Fruit fly (Drosophila melanogaster) whole organism, embryonic: ENCODE data around the gene DppIII.
A peak's percentile ranks its signal among the peaks of the same experiment; 100 is the strongest.

ENCODE experiments used
- Bgb ChIP-seq: fragments of 200-800 bp; sonication (Bioruptor generic); IDR thresholded peaks from 2 replicates; pipeline ENCODE4 v1.3.6; 2022; ENCODE audit warnings: missing biosample characterization, missing genetic modification characterization; ENCODE audit not compliant: partially characterized antibody
- C15 ChIP-seq: fragments of 200-800 bp; sonication (Bioruptor generic); IDR thresholded peaks from 3 replicates; pipeline ENCODE4 v1.3.6; 2022; ENCODE audit warnings: missing biosample characterization, missing genetic modification characterization
- CG11398 ChIP-seq: fragments of 200-800 bp; sonication (Bioruptor generic); optimal IDR thresholded peaks from 2 replicates; lab custom pipeline; 2016; ENCODE audit warnings: missing biosample characterization, missing genetic modification characterization
- CG14050 ChIP-seq: fragments of 200-800 bp; sonication (Bioruptor generic); IDR thresholded peaks from 3 replicates; pipeline ENCODE4 v1.3.6; 2022; ENCODE audit warnings: missing biosample characterization, missing genetic modification characterization
- CG15269 ChIP-seq: fragments of 200-800 bp; sonication (Bioruptor generic); optimal IDR thresholded peaks from 2 replicates; lab custom pipeline; 2018; ENCODE audit warnings: missing biosample characterization, mild to moderate bottlenecking, missing genetic modification characterization, moderate library complexity
- CG17186 ChIP-seq: fragments of 200-800 bp; sonication (Bioruptor generic); optimal IDR thresholded peaks from 3 replicates; lab custom pipeline; 2017; ENCODE audit warnings: missing biosample characterization, missing genetic modification reagents, missing genetic modification characterization
- CG17568 ChIP-seq: fragments of 200-800 bp; sonication (Bioruptor generic); optimal IDR thresholded peaks from 2 replicates; lab custom pipeline; 2018; ENCODE audit warnings: missing biosample characterization, mild to moderate bottlenecking, missing genetic modification characterization, moderate library complexity
- CG17829 ChIP-seq: fragments of 200-800 bp; optimal IDR thresholded peaks from 2 replicates; lab custom pipeline; 2019; ENCODE audit warnings: missing biosample characterization, mild to moderate bottlenecking, missing genetic modification characterization, moderate library complexity
- CG31388 ChIP-seq: fragments of 200-800 bp; sonication (Bioruptor generic); optimal IDR thresholded peaks from 2 replicates; lab custom pipeline; 2016; ENCODE audit warnings: missing biosample characterization, missing genetic modification characterization
- CG4360 ChIP-seq: fragments of 200-800 bp; sonication (Bioruptor generic); IDR thresholded peaks from 2 replicates; pipeline ENCODE4 v1.3.6; 2022; ENCODE audit warnings: missing biosample characterization, missing genetic modification characterization
- CG6254 ChIP-seq: fragments of 200-800 bp; sonication (Bioruptor generic); optimal IDR thresholded peaks from 3 replicates; lab custom pipeline; 2017; ENCODE audit warnings: mild to moderate bottlenecking, missing biosample characterization, missing genetic modification reagents, missing genetic modification characterization
- CG7372 ChIP-seq: fragments of 200-800 bp; sonication (Bioruptor generic); IDR thresholded peaks from 2 replicates; pipeline ENCODE4 v1.3.6; 2022; ENCODE audit warnings: missing biosample characterization, missing genetic modification characterization
- CG7745 ChIP-seq: fragments of 200-800 bp; sonication (Bioruptor generic); optimal IDR thresholded peaks from 2 replicates; lab custom pipeline; 2018; ENCODE audit warnings: missing biosample characterization, mild to moderate bottlenecking, missing genetic modification characterization, moderate library complexity
- CG7928 ChIP-seq: fragments of 200-800 bp; sonication (Bioruptor generic); optimal IDR thresholded peaks from 2 replicates; lab custom pipeline; 2017; ENCODE audit warnings: missing biosample characterization, mild to moderate bottlenecking, missing genetic modification characterization
- CG8924 ChIP-seq: fragments of 200-800 bp; optimal IDR thresholded peaks from 3 replicates; lab custom pipeline; 2019; ENCODE audit warnings: missing biosample characterization, mild to moderate bottlenecking, missing genetic modification characterization, moderate library complexity
- CG9817 ChIP-seq: fragments of 200-800 bp; sonication (Bioruptor generic); optimal IDR thresholded peaks from 2 replicates; lab custom pipeline; 2018; ENCODE audit warnings: missing biosample characterization, mild to moderate bottlenecking, missing genetic modification characterization, moderate library complexity
- Dad ChIP-seq: fragments of 200-800 bp; sonication (Bioruptor generic); optimal IDR thresholded peaks from 3 replicates; lab custom pipeline; 2016; ENCODE audit warnings: missing biosample characterization, missing genetic modification characterization
- Dp ChIP-seq: fragments of 200-800 bp; sonication (Bioruptor generic); optimal IDR thresholded peaks from 2 replicates; lab custom pipeline; 2018; ENCODE audit warnings: missing biosample characterization, mild to moderate bottlenecking, missing genetic modification characterization, moderate library complexity
- H2.0 ChIP-seq: fragments of 200-800 bp; sonication (Bioruptor generic); IDR thresholded peaks from 2 replicates; pipeline ENCODE4 v1.3.6; 2022; ENCODE audit warnings: missing biosample characterization, missing genetic modification characterization
- HLH3B ChIP-seq: fragments of 200-800 bp; sonication (Bioruptor generic); IDR thresholded peaks from 2 replicates; pipeline ENCODE4 v1.3.6; 2022; ENCODE audit warnings: missing biosample characterization, missing genetic modification characterization
- Hey ChIP-seq: fragments of 200-800 bp; sonication (Bioruptor generic); optimal IDR thresholded peaks from 3 replicates; lab custom pipeline; 2018; ENCODE audit warnings: missing biosample characterization, mild to moderate bottlenecking, missing genetic modification characterization
- Lhr ChIP-seq: fragments of 200-800 bp; sonication (Bioruptor generic); optimal IDR thresholded peaks from 3 replicates; lab custom pipeline; 2017; ENCODE audit warnings: mild to moderate bottlenecking, missing biosample characterization, missing genetic modification reagents, missing genetic modification characterization
- Lim3 ChIP-seq: fragments of 200-800 bp; sonication (Bioruptor generic); IDR thresholded peaks from 2 replicates; pipeline ENCODE4 v1.3.6; 2022; ENCODE audit warnings: missing biosample characterization, missing genetic modification characterization
- Lpt ChIP-seq: fragments of >200 bp; optimal IDR thresholded peaks from 2 replicates; lab custom pipeline; 2018; ENCODE audit warnings: missing biosample characterization, missing genetic modification characterization
- MBD-R2 ChIP-seq: fragments of 200-800 bp; sonication (Bioruptor generic); IDR thresholded peaks from 2 replicates; pipeline ENCODE4 v1.3.6; 2022; ENCODE audit warnings: missing biosample characterization, missing genetic modification characterization
- MESR4 ChIP-seq: fragments of 200-800 bp; sonication (Bioruptor generic); optimal IDR thresholded peaks from 2 replicates; lab custom pipeline; 2018; ENCODE audit warnings: missing biosample characterization, mild to moderate bottlenecking, missing genetic modification characterization, moderate library complexity
- NC2β ChIP-seq: fragments of 200-800 bp; sonication (Bioruptor generic); optimal IDR thresholded peaks from 2 replicates; lab custom pipeline; 2016; ENCODE audit warnings: missing biosample characterization, missing genetic modification characterization
- NFAT ChIP-seq: fragments of 200-800 bp; sonication (Bioruptor generic); IDR thresholded peaks from 2 replicates; pipeline ENCODE4 v1.3.6; 2022; ENCODE audit warnings: missing biosample characterization, missing genetic modification characterization
- Nf-YA ChIP-seq: fragments of 200-800 bp; sonication (Bioruptor generic); IDR thresholded peaks from 2 replicates; pipeline ENCODE4 v1.3.6; 2022; ENCODE audit warnings: missing biosample characterization, missing genetic modification characterization
- Ssrp ChIP-seq: fragments of 200-800 bp; sonication (Bioruptor generic); optimal IDR thresholded peaks from 2 replicates; lab custom pipeline; 2018; ENCODE audit warnings: missing biosample characterization, mild to moderate bottlenecking, missing genetic modification characterization, moderate library complexity
- Xrp1 ChIP-seq: fragments of 200-800 bp; sonication (Bioruptor generic); IDR thresholded peaks from 2 replicates; pipeline ENCODE4 v1.3.6; 2022; ENCODE audit warnings: missing biosample characterization, missing genetic modification characterization
- ab ChIP-seq: fragments of 200-800 bp; sonication (Bioruptor generic); optimal IDR thresholded peaks from 2 replicates; lab custom pipeline; 2016; ENCODE audit warnings: missing biosample characterization, missing genetic modification characterization
- chif ChIP-seq, 2 experiments: fragments of 200-800 bp; sonication (Bioruptor generic); optimal IDR thresholded peaks; 3 replicates each; lab custom pipeline; 2016; ENCODE audit warnings: missing biosample characterization in 2 of 2, missing genetic modification characterization in 2 of 2
- crp ChIP-seq, 2 experiments: fragments of 200-800 bp; sonication (Bioruptor generic); optimal IDR thresholded peaks; 2 replicates in 1 of 2; 3 replicates in 1 of 2; lab custom pipeline; 2017; ENCODE audit warnings: missing biosample characterization in 2 of 2, missing genetic modification characterization in 2 of 2, mild to moderate bottlenecking in 1 of 2, moderate library complexity in 1 of 2
- danr ChIP-seq: fragments of 200-800 bp; sonication (Bioruptor generic); IDR thresholded peaks from 2 replicates; pipeline ENCODE4 v1.3.6; 2022; ENCODE audit warnings: missing biosample characterization, missing genetic modification characterization
- disco-r ChIP-seq: fragments of 200-800 bp; sonication (Bioruptor generic); optimal IDR thresholded peaks from 2 replicates; lab custom pipeline; 2016; ENCODE audit warnings: missing biosample characterization, missing genetic modification characterization
- dmrt99B ChIP-seq: fragments of 200-800 bp; sonication (Bioruptor generic); optimal IDR thresholded peaks from 2 replicates; lab custom pipeline; 2018; ENCODE audit warnings: missing biosample characterization, mild to moderate bottlenecking, missing genetic modification characterization, moderate library complexity
- dysf ChIP-seq: fragments of 200-800 bp; sonication (Bioruptor generic); IDR thresholded peaks from 3 replicates; pipeline ENCODE4 v1.3.6; 2022; ENCODE audit warnings: missing biosample characterization, missing genetic modification characterization
- esg ChIP-seq: fragments of 200-800 bp; sonication (Bioruptor generic); conservative IDR thresholded peaks from 2 replicates; pipeline ENCODE4 v1.3.6; 2022; ENCODE audit warnings: missing biosample characterization, missing genetic modification characterization
- ewg ChIP-seq: fragments of 200-800 bp; sonication (Bioruptor generic); optimal IDR thresholded peaks from 3 replicates; lab custom pipeline; 2017; ENCODE audit warnings: mild to moderate bottlenecking, missing biosample characterization, missing genetic modification reagents, missing genetic modification characterization
- gce ChIP-seq: fragments of 200-800 bp; sonication (Bioruptor generic); IDR thresholded peaks from 3 replicates; pipeline ENCODE4 v1.3.6; 2022; ENCODE audit warnings: missing biosample characterization, missing genetic modification characterization
- gcm2 ChIP-seq: fragments of 200-800 bp; sonication (Bioruptor generic); optimal IDR thresholded peaks from 2 replicates; lab custom pipeline; 2016; ENCODE audit warnings: missing biosample characterization, missing genetic modification characterization
- gro ChIP-seq: fragments of 200-800 bp; sonication (Bioruptor generic); optimal IDR thresholded peaks from 2 replicates; lab custom pipeline; 2016; ENCODE audit warnings: missing biosample characterization, missing genetic modification characterization
- mld ChIP-seq: fragments of 200-800 bp; sonication (Bioruptor generic); IDR thresholded peaks from 3 replicates; pipeline ENCODE4 v1.3.6; 2022; ENCODE audit warnings: missing biosample characterization, missing genetic modification characterization; ENCODE audit not compliant: partially characterized antibody
- pita ChIP-seq: fragments of 200-800 bp; sonication (Bioruptor generic); optimal IDR thresholded peaks from 2 replicates; lab custom pipeline; 2017; ENCODE audit warnings: missing biosample characterization, mild to moderate bottlenecking, missing genetic modification characterization
- run ChIP-seq: fragments of 200-800 bp; sonication (Bioruptor generic); optimal IDR thresholded peaks from 3 replicates; lab custom pipeline; 2018; ENCODE audit warnings: missing biosample characterization, mild to moderate bottlenecking, missing genetic modification characterization
- sd ChIP-seq: fragments of 200-800 bp; sonication (Bioruptor generic); optimal IDR thresholded peaks from 3 replicates; lab custom pipeline; 2018; ENCODE audit warnings: missing biosample characterization, mild to moderate bottlenecking, missing genetic modification characterization, moderate library complexity
- sens-2 ChIP-seq: fragments of 200-800 bp; sonication (Bioruptor generic); IDR thresholded peaks from 2 replicates; pipeline ENCODE4 v1.3.6; 2022; ENCODE audit warnings: missing biosample characterization, missing genetic modification characterization
- seq ChIP-seq: fragments of 200-800 bp; sonication (Bioruptor generic); IDR thresholded peaks from 2 replicates; pipeline ENCODE4 v1.3.6; 2022; ENCODE audit warnings: missing biosample characterization, missing genetic modification characterization
- slbo ChIP-seq: fragments of 200-800 bp; sonication (Bioruptor generic); IDR thresholded peaks from 2 replicates; pipeline ENCODE4 v1.3.6; 2022; ENCODE audit warnings: missing biosample characterization, missing genetic modification characterization
- slou ChIP-seq: fragments of 200-800 bp; sonication (Bioruptor generic); optimal IDR thresholded peaks from 3 replicates; lab custom pipeline; 2016; ENCODE audit warnings: missing biosample characterization, missing genetic modification characterization
- twi ChIP-seq: fragments of 200-800 bp; optimal IDR thresholded peaks from 2 replicates; lab custom pipeline; 2019; ENCODE audit warnings: missing biosample characterization, mild to moderate bottlenecking, missing genetic modification characterization, moderate library complexity

DppIII gene

DNA sequence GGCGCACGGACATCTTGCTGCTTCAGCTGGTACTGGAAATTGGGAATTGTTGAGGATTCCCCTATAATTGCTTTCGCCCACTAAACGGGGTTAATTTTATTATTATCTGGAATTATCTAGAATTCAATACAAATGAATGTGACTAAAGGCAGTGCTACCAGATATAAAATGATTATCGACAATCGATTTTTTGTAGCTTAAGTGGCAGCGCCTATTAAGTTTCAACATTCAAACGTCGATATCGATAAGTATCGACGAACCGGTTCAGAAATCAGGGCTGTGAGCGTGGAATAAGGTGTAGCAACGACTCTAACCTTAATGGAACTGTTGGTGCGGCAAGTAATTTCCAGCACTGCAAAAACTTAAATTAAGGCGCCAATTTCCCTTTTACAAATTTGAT lies 39.1 kb upstream of the DppIII start, which contains the start of gene Sgt1 (continued):
- TF ChIP-seq Lhr (GFP tag; lab: Kevin White, UChicago) (peak; percentile 95), twi (tag; lab: Kevin White, UChicago) (no peak), CG7928 (GFP tag; lab: Kevin White, UChicago) (peak; percentile 94), CG14050 (GFP tag; lab: Robert Waterston, UW) (no peak), CG9817 (tag; lab: Kevin White, UChicago) (peak; percentile 38), ab (GFP tag; lab: Kevin White, UChicago) (peak; percentile 10), ewg (GFP tag; lab: Kevin White, UChicago) (no peak), esg (GFP tag; lab: Robert Waterston, UW) (no peak), Dp (GFP tag; lab: Kevin White, UChicago) (peak; percentile 100), mld (peak; percentile 88), CG4360 (GFP tag; lab: Robert Waterston, UW) (no peak), CG17568 (GFP tag; lab: Kevin White, UChicago) (no peak), crp (GFP tag; optimal IDR thresholded peaks at IDR 0.05; lab: Kevin White, UChicago) (peak in 1 of 2 experiments; percentile 30), CG31388 (GFP tag; lab: Kevin White, UChicago) (no peak), pita (GFP tag; lab: Kevin White, UChicago) (peak; percentile 85), MESR4 (peak; percentile 94), run (tag; lab: Kevin White, UChicago) (no peak), H2.0 (no peak), CG7372 (GFP tag; lab: Robert Waterston, UW) (no peak), MBD-R2 (peak; percentile 54), Ssrp (tag; lab: Kevin White, UChicago) (no peak), slou (no peak), CG7745 (tag; lab: Kevin White, UChicago) (peak; percentile 29), NFAT (GFP tag; lab: Robert Waterston, UW) (peak; percentile 66; the same call in 1 of the 2 replicates), C15 (GFP tag; lab: Robert Waterston, UW) (no peak), dmrt99B (tag; lab: Kevin White, UChicago) (no peak), Lpt (no peak), HLH3B (GFP tag; lab: Robert Waterston, UW) (no peak), Dad (GFP tag; lab: Kevin White, UChicago) (peak; percentile 45), sd (tag; lab: Kevin White, UChicago) (peak; percentile 47), Lim3 (GFP tag; lab: Robert Waterston, UW) (no peak), gce (no peak), CG17186 (GFP tag; lab: Kevin White, UChicago) (peak; percentile 16), Hey (tag; lab: Kevin White, UChicago) (no peak), CG17829 (tag; lab: Kevin White, UChicago) (peak; percentile 63), dysf (GFP tag; lab: Robert Waterston, UW) (no peak), Bgb (GFP tag; lab: Robert Waterston, UW) (peak; percentile 88), sens-2 (GFP tag; lab: Robert Waterston, UW) (no peak), slbo (GFP tag; lab: Robert Waterston, UW) (peak; percentile 71), chif (GFP tag; optimal IDR thresholded peaks at IDR 0.05; lab: Kevin White, UChicago) (peak; percentile 4 to 15), gcm2 (GFP tag; lab: Kevin White, UChicago) (no peak), disco-r (GFP tag; lab: Kevin White, UChicago) (no peak), Xrp1 (no peak), Nf-YA (no peak), CG6254 (GFP tag; lab: Kevin White, UChicago) (no peak), seq (GFP tag; lab: Robert Waterston, UW) (no peak), CG11398 (no peak), gro (peak; percentile 79), CG15269 (tag; lab: Kevin White, UChicago) (no peak), CG8924 (tag; lab: Kevin White, UChicago) (peak; percentile 7), danr (GFP tag; lab: Robert Waterston, UW) (no peak), NC2β (peak; percentile 30)
